Worm (Caenorhabditis elegans): ENCODE data around the gene C13C4.8.

ce11 chrV:12084216-12084615, 33.6 kb upstream of the C13C4.8 start, which contains the start of gene R07B7.8:
- TF ChIP-seq nhr-76 (tag; optimal IDR thresholded peaks at IDR 0.05), result no peak
- no peak for TF ChIP-seq snpc-4 (tag; optimal IDR thresholded peaks at IDR 0.05)
- TF ChIP-seq nhr-237 (tag; optimal IDR thresholded peaks at IDR 0.05), result no peak
- no peak for TF ChIP-seq pha-4 (tag; optimal IDR thresholded peaks at IDR 0.05)
- TF ChIP-seq sptf-1 (tag; optimal IDR thresholded peaks at IDR 0.05), result no peak
- no peak for TF ChIP-seq elt-1 (tag; optimal IDR thresholded peaks at IDR 0.05; ENCODE audit: borderline replicate concordance, insufficient read depth)
- TF ChIP-seq ces-1 (GFP tag; optimal IDR thresholded peaks at IDR 0.05), result no peak
- no peak for TF ChIP-seq unc-39 (tag; optimal IDR thresholded peaks at IDR 0.05)
- no peak for TF ChIP-seq mep-1 (tag; optimal IDR thresholded peaks at IDR 0.05)
